Fruit fly (Drosophila melanogaster): ENCODE results near the gene CG2061.

- TF ChIP-seq Dfd (GFP tag; optimal IDR thresholded peaks at IDR 0.05) (no peak), HLH106 (tag; optimal IDR thresholded peaks at IDR 0.05) (no peak), Hr78 (GFP tag; optimal IDR thresholded peaks at IDR 0.05) (no peak), h (GFP tag; optimal IDR thresholded peaks at IDR 0.05) (no peak)
These were observed 47.8 kb upstream of the CG2061 start, which contains the start of gene SmydA-4 for dm6 chrX:11044456-11044855.

All from whole organism, wandering third instar larva.